Worm (Caenorhabditis elegans) whole organism, L4 larva: ENCODE data around the gene F17E9.18.

Experiments
- ZK546.5 ChIP-seq, 2 experiments: sonication (generic microtip); optimal IDR thresholded peaks; 2 replicates each; lab custom pipeline; 2017; ENCODE audit warnings: missing biosample characterization in 2 of 2, missing genetic modification characterization in 2 of 2
- dpl-1 ChIP-seq: fragments of 150-350 bp; optimal IDR thresholded peaks from 2 replicates; lab custom pipeline; 2014; ENCODE audit warnings: missing biosample characterization, missing genetic modification reagents, missing genetic modification characterization
- egl-27 ChIP-seq: sonication (generic microtip); optimal IDR thresholded peaks from 3 replicates; lab custom pipeline; 2017; ENCODE audit warnings: missing biosample characterization, missing genetic modification reagents, missing genetic modification characterization
- nhr-111 ChIP-seq: fragments of 200-800 bp; sonication (Bioruptor generic); optimal IDR thresholded peaks from 2 replicates; lab custom pipeline; 2018; ENCODE audit warnings: mild to moderate bottlenecking, missing genetic modification characterization, missing compliant biosample characterization
- spr-1 ChIP-seq: sonication (generic microtip); optimal IDR thresholded peaks from 2 replicates; lab custom pipeline; 2016; ENCODE audit warnings: mild to moderate bottlenecking, missing genetic modification characterization, missing compliant biosample characterization
- spr-3 ChIP-seq: fragments of 200-800 bp; sonication (Bioruptor generic); optimal IDR thresholded peaks from 2 replicates; lab custom pipeline; 2018; ENCODE audit warnings: mild to moderate bottlenecking, missing genetic modification characterization, missing compliant biosample characterization

ce11 chrIV:8369135-8369534, 22.2 kb upstream of the F17E9.18 start, which contains the start of gene D2096.6:
- TF ChIP-seq spr-3 (GFP tag; lab: Kevin White, UChicago) (no peak), dpl-1 (GFP tag; lab: Kevin White, UChicago) (no peak), spr-1 (tag; lab: Kevin White, UChicago) (no peak), nhr-111 (GFP tag; lab: Kevin White, UChicago) (no peak), egl-27 (tag; lab: Kevin White, UChicago) (no peak), ZK546.5 (tag; optimal IDR thresholded peaks at IDR 0.05; lab: Kevin White, UChicago) (no peak)
